Worm (Caenorhabditis elegans): ENCODE results near the gene clec-185.

- TF ChIP-seq cog-1 (tag; optimal IDR thresholded peaks at IDR 0.05) (no peak), ztf-29 (GFP tag; IDR thresholded peaks at IDR 0.05) (no peak), T22C8.4 (GFP tag; IDR thresholded peaks at IDR 0.05) (no peak), klf-2 (GFP tag; conservative IDR thresholded peaks at IDR 0.05) (no peak), med-1 (GFP tag; optimal IDR thresholded peaks at IDR 0.05; ENCODE audit: insufficient read depth) (no peak), flt-1 (GFP tag; IDR thresholded peaks at IDR 0.05) (no peak), ref-1 (GFP tag; conservative IDR thresholded peaks at IDR 0.05) (no peak), tab-1 (GFP tag; IDR thresholded peaks at IDR 0.05) (no peak)
Measured at ce11 chrIV:12398437-12398836, 40.0 kb upstream of the clec-185 start, which contains the start of gene acs-20.

Data from whole organism, midembryonic.